Worm (Caenorhabditis elegans) whole organism, mixed stage, embryonic: Measurements from ENCODE around the gene rsp-2.

Source experiments
- M03D4.4 ChIP-seq: sonication (generic microtip); optimal IDR thresholded peaks from 2 replicates; lab custom pipeline; 2017; ENCODE audit warnings: mild to moderate bottlenecking, missing genetic modification characterization, missing compliant biosample characterization
- elt-1 ChIP-seq: sonication (generic microtip); optimal IDR thresholded peaks from 2 replicates; lab custom pipeline; 2017; ENCODE audit warnings: missing genetic modification characterization, mild to moderate bottlenecking, missing compliant biosample characterization, antibody characterized with exemption, moderate library complexity, borderline replicate concordance; ENCODE audit not compliant: insufficient read depth
- elt-3 ChIP-seq: fragments of 150-350 bp; optimal IDR thresholded peaks from 2 replicates; lab custom pipeline; 2014; ENCODE audit warnings: missing biosample characterization, missing genetic modification characterization
- lin-13 ChIP-seq: fragments of 150-350 bp; optimal IDR thresholded peaks from 2 replicates; lab custom pipeline; 2014; ENCODE audit warnings: missing biosample characterization, missing genetic modification characterization
- mep-1 ChIP-seq: fragments of 150-350 bp; optimal IDR thresholded peaks from 2 replicates; lab custom pipeline; 2017; ENCODE audit warnings: missing biosample characterization, missing genetic modification reagents, missing genetic modification characterization, inconsistent platforms
- nhr-12 ChIP-seq: fragments of 150-350 bp; optimal IDR thresholded peaks from 2 replicates; lab custom pipeline; 2014; ENCODE audit warnings: missing biosample characterization, missing genetic modification characterization
- nhr-76 ChIP-seq: sonication (generic microtip); optimal IDR thresholded peaks from 2 replicates; lab custom pipeline; 2017; ENCODE audit warnings: missing biosample characterization, missing genetic modification characterization
- pha-4 ChIP-seq: fragments of 150-350 bp; optimal IDR thresholded peaks from 2 replicates; lab custom pipeline; 2018; ENCODE audit warnings: missing biosample characterization, missing genetic modification reagents, missing genetic modification characterization
- sem-2 ChIP-seq: fragments of 200-800 bp; sonication (Bioruptor generic); optimal IDR thresholded peaks from 2 replicates; lab custom pipeline; 2018; ENCODE audit warnings: mild to moderate bottlenecking, missing genetic modification characterization, missing compliant biosample characterization
- snpc-4 ChIP-seq: fragments of 150-350 bp; optimal IDR thresholded peaks from 2 replicates; lab custom pipeline; 2014; ENCODE audit warnings: missing biosample characterization, missing genetic modification characterization
- sptf-1 ChIP-seq: sonication (generic microtip); optimal IDR thresholded peaks from 2 replicates; lab custom pipeline; 2017; ENCODE audit warnings: mild to moderate bottlenecking, missing genetic modification characterization, moderate library complexity, missing compliant biosample characterization
- unc-39 ChIP-seq: fragments of 150-350 bp; optimal IDR thresholded peaks from 2 replicates; lab custom pipeline; 2014; ENCODE audit warnings: missing biosample characterization, missing genetic modification characterization

- no peak for TF ChIP-seq unc-39 (tag; lab: Kevin White, UChicago)
- TF ChIP-seq pha-4 (tag; lab: Kevin White, UChicago), result no peak
- no peak for TF ChIP-seq M03D4.4 (tag; lab: Kevin White, UChicago)
- no peak for TF ChIP-seq nhr-76 (tag; lab: Kevin White, UChicago)
- no peak for TF ChIP-seq elt-3
- TF ChIP-seq elt-1 (tag; lab: Kevin White, UChicago), result no peak
- TF ChIP-seq sptf-1 (tag; lab: Kevin White, UChicago), result no peak
- TF ChIP-seq snpc-4 (tag; lab: Kevin White, UChicago), result no peak
- no peak for TF ChIP-seq lin-13 (tag; lab: Kevin White, UChicago)
- TF ChIP-seq nhr-12 (tag; lab: Kevin White, UChicago), result no peak
- TF ChIP-seq sem-2, result no peak
- no peak for TF ChIP-seq mep-1 (tag; lab: Kevin White, UChicago)
These were observed 19.2 kb upstream of the rsp-2 start, which contains the start of gene mfn-1 for ce11 chrII:11471916-11472315.
